Worm (Caenorhabditis elegans): ENCODE data around the gene mdt-6.

- no peak for TF ChIP-seq ztf-29 (GFP tag; IDR thresholded peaks at IDR 0.05)
- TF ChIP-seq cog-1 (tag; optimal IDR thresholded peaks at IDR 0.05), result no peak
- no peak for TF ChIP-seq ztf-23 (GFP tag; IDR thresholded peaks at IDR 0.05)
- no peak for TF ChIP-seq med-1 (GFP tag; optimal IDR thresholded peaks at IDR 0.05; ENCODE audit: insufficient read depth)
- TF ChIP-seq flt-1 (GFP tag; IDR thresholded peaks at IDR 0.05), result no peak
- no peak for TF ChIP-seq T22C8.4 (GFP tag; IDR thresholded peaks at IDR 0.05)
- no peak for TF ChIP-seq tab-1 (GFP tag; IDR thresholded peaks at IDR 0.05)
Observed at ce11 chrV:7096129-7096730, 36.8 kb upstream of the mdt-6 start.
